Fruit fly (Drosophila melanogaster): Measurements from ENCODE around the gene lft.

lft gene

dm6 chr2L:10341405-10341804, 22.9 kb upstream of the lft start, which contains the start of gene CG31715 (continued):
- TF ChIP-seq Sry-δ (GFP tag; optimal IDR thresholded peaks at IDR 0.05) (peak; percentile 73), CG10959 (GFP tag; IDR thresholded peaks at IDR 0.05) (no peak), Xrp1 (GFP tag; IDR thresholded peaks at IDR 0.05) (0 out of 2 replicates have a peak, but pooled peaks have one; percentile 22), wek (GFP tag; optimal IDR thresholded peaks at IDR 0.05) (no peak), CG12299 (tag; optimal IDR thresholded peaks at IDR 0.05) (no peak), CG16815 (GFP tag; optimal IDR thresholded peaks at IDR 0.05) (no peak), B-H2 (GFP tag; optimal IDR thresholded peaks at IDR 0.05) (peak; percentile 19), fru (optimal IDR thresholded peaks at IDR 0.05) (no peak), dysf (GFP tag; IDR thresholded peaks at IDR 0.05) (no peak), CG8281 (tag; optimal IDR thresholded peaks at IDR 0.05) (no peak), CG3281 (GFP tag; optimal IDR thresholded peaks at IDR 0.05) (no peak), CG17568 (GFP tag; optimal IDR thresholded peaks at IDR 0.05) (no peak), CG1647 (GFP tag; optimal IDR thresholded peaks at IDR 0.05) (no peak), CG30431 (GFP tag; optimal IDR thresholded peaks at IDR 0.05) (no peak), az2 (GFP tag; optimal IDR thresholded peaks at IDR 0.05) (no peak), tio (GFP tag; optimal IDR thresholded peaks at IDR 0.05) (no peak), Tbp (GFP tag; optimal IDR thresholded peaks at IDR 0.05) (no peak), p53 (GFP tag; optimal IDR thresholded peaks at IDR 0.05) (no peak), CG10462 (GFP tag; optimal IDR thresholded peaks at IDR 0.05) (peak; percentile 4), CG12391 (tag; optimal IDR thresholded peaks at IDR 0.05) (peak; percentile 54), fd96Cb (tag; optimal IDR thresholded peaks at IDR 0.05) (no peak), dmrt11E (tag; optimal IDR thresholded peaks at IDR 0.05) (no peak), danr (GFP tag; IDR thresholded peaks at IDR 0.05) (no peak), CG4820 (GFP tag; optimal IDR thresholded peaks at IDR 0.05) (no peak), nau (GFP tag; optimal IDR thresholded peaks at IDR 0.05) (no peak), esg (GFP tag; conservative IDR thresholded peaks at IDR 0.05) (0 out of 2 replicates have a peak, but pooled peaks have one; percentile 11), CG12769 (tag; optimal IDR thresholded peaks at IDR 0.05) (no peak), tna (GFP tag; IDR thresholded peaks at IDR 0.05; ENCODE audit: partially characterized antibody) (no peak; the same call in 1 of the 2 replicates), pfk (GFP tag; optimal IDR thresholded peaks at IDR 0.05) (no peak), Sox100B (GFP tag; optimal IDR thresholded peaks at IDR 0.05) (peak; percentile 18), CG3847 (GFP tag; IDR thresholded peaks at IDR 0.05) (no peak), CG2875 (GFP tag; optimal IDR thresholded peaks at IDR 0.05) (no peak), en (GFP tag; optimal IDR thresholded peaks at IDR 0.05) (no peak), CG15514 (GFP tag; optimal IDR thresholded peaks at IDR 0.05) (peak; percentile 37), bab2 (GFP tag; optimal IDR thresholded peaks at IDR 0.05) (no peak), Doc3 (GFP tag; IDR thresholded peaks at IDR 0.05; ENCODE audit: partially characterized antibody) (peak; percentile 38; the same call in 2 of the 3 replicates), CG6791 (GFP tag; IDR thresholded peaks at IDR 0.05; ENCODE audit: partially characterized antibody) (no peak), CG12071 (GFP tag; optimal IDR thresholded peaks at IDR 0.05) (no peak), ac (GFP tag; optimal IDR thresholded peaks at IDR 0.05) (no peak), cas (GFP tag; IDR thresholded peaks at IDR 0.05) (no peak), sug (tag; optimal IDR thresholded peaks at IDR 0.05) (peak; percentile 15), CG2202 (tag; optimal IDR thresholded peaks at IDR 0.05) (no peak), Antp (GFP tag; optimal IDR thresholded peaks at IDR 0.05) (no peak), PHDP (tag; optimal IDR thresholded peaks at IDR 0.05) (peak; percentile 39), Hr78 (GFP tag; optimal IDR thresholded peaks at IDR 0.05) (no peak), caup (GFP tag; optimal IDR thresholded peaks at IDR 0.05; ENCODE audit: severe bottlenecking) (no peak), CG17802 (tag; optimal IDR thresholded peaks at IDR 0.05) (no peak), CG10147 (GFP tag; optimal IDR thresholded peaks at IDR 0.05) (no peak), CG8290 (GFP tag; optimal IDR thresholded peaks at IDR 0.05) (peak; percentile 19), CG8290 (tag; optimal IDR thresholded peaks at IDR 0.05) (peak in 1 of 2 experiments; percentile 40), Scr (GFP tag; IDR thresholded peaks at IDR 0.05; ENCODE audit: partially characterized antibody) (peak; percentile 51)

Data from whole organism, embryonic.